Worm (Caenorhabditis elegans): ENCODE measurements around the gene T05C12.8.

- no peak for TF ChIP-seq lin-15B (tag; optimal IDR thresholded peaks at IDR 0.05)
- TF ChIP-seq nhr-43 (tag; optimal IDR thresholded peaks at IDR 0.05; ENCODE audit: poor library complexity, severe bottlenecking) = no peak
- TF ChIP-seq daf-12 (tag; optimal IDR thresholded peaks at IDR 0.05) = no peak
These were observed 40.6 kb upstream of the T05C12.8 start, which contains the start of gene M110.9 for ce11 chrII:8230976-8231375.

Data from whole organism, L3 larva.